Worm (Caenorhabditis elegans): ENCODE data around the gene Y57A10A.2.
"Not testable (repeated sequence)": the region's sequence is repeated elsewhere in the genome, so short reads cannot be mapped to it uniquely, and the experiment has no call there.

Gene Y57A10A.2

DNA sequence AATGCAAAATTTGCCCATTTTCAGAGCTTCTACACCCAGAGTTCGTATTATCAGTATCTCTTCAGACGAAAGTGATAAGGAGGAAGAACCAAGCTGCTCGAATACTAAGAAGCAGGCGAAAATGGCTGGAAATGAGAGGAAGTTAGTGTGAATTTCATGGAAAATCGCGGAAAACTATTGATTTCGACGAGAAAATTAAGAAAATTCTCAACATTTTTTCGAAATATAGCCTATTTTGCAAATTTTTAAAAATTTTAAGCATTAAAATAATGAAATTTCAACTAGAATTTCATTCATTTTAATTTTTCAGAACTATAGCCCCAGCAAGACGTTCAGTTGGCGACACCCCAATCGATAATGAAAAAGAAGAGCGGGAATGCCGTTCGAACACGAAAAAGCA is 3.9 kb upstream of the Y57A10A.2 start:
- TF ChIP-seq F33H1.4 (GFP tag; IDR thresholded peaks at IDR 0.05) = no peak
- TF ChIP-seq lin-40 (tag; optimal IDR thresholded peaks at IDR 0.05) = no peak
- TF ChIP-seq nfya-2 (GFP tag; IDR thresholded peaks at IDR 0.05) = no peak
- TF ChIP-seq lin-35 (GFP tag; optimal IDR thresholded peaks at IDR 0.05) = no peak
- TF ChIP-seq Y95B8A.8 (GFP tag; IDR thresholded peaks at IDR 0.05) = no peak
- TF ChIP-seq D2030.7 (GFP tag; IDR thresholded peaks at IDR 0.05) = no peak
- TF ChIP-seq ztf-18 (tag; optimal IDR thresholded peaks at IDR 0.05) = no peak
- no peak for TF ChIP-seq ets-4 (GFP tag; optimal IDR thresholded peaks at IDR 0.05)
- TF ChIP-seq nfyb-1 (GFP tag; IDR thresholded peaks at IDR 0.05) = no peak
- TF ChIP-seq ceh-58 (GFP tag; IDR thresholded peaks at IDR 0.05) = no peak
- TF ChIP-seq atf-7 (tag; optimal IDR thresholded peaks at IDR 0.05) = no peak
- TF ChIP-seq ZK185.1 (tag; optimal IDR thresholded peaks at IDR 0.05; ENCODE audit: poor library complexity, severe bottlenecking) = no peak
- no peak for TF ChIP-seq akir-1 (GFP tag; optimal IDR thresholded peaks at IDR 0.05)

- TF ChIP-seq T26A5.8 (tag; optimal IDR thresholded peaks at IDR 0.05) (no peak), F33H1.4 (GFP tag; IDR thresholded peaks at IDR 0.05) (0 out of 2 replicates have a peak, but pooled peaks have one; percentile 9), dpl-1 (GFP tag; optimal IDR thresholded peaks at IDR 0.05) (no peak), nhr-120 (GFP tag; IDR thresholded peaks at IDR 0.05) (no peak), lin-26 (GFP tag; IDR thresholded peaks at IDR 0.05) (no peak), ccch-3 (GFP tag; optimal IDR thresholded peaks at IDR 0.05) (no peak), snpc-1.3 (tag; optimal IDR thresholded peaks at IDR 0.05; ENCODE audit: insufficient read depth) (no peak), ztf-22 (GFP tag; optimal IDR thresholded peaks at IDR 0.05) (no peak), madf-6 (GFP tag; IDR thresholded peaks at IDR 0.05) (peak; percentile 38), efl-1 (GFP tag; optimal IDR thresholded peaks at IDR 0.05) (peak; percentile 10), lag-1 (GFP tag; IDR thresholded peaks at IDR 0.05) (no peak), madf-8 (GFP tag; conservative IDR thresholded peaks at IDR 0.05) (0 out of 2 replicates have a peak, but pooled peaks have one; percentile 12), Y67H2A.10 (GFP tag; conservative IDR thresholded peaks at IDR 0.05) (no peak)
Observed at ce11 chrII:12150227-12150626, 2.8 kb downstream of the Y57A10A.2 start.

- TF ChIP-seq Y79H2A.3 (GFP tag; conservative IDR thresholded peaks at IDR 0.05) (peak; percentile 65; the same call in 1 of the 2 replicates), madf-6 (GFP tag; IDR thresholded peaks at IDR 0.05) (0 out of 2 replicates have a peak, but pooled peaks have one; percentile 29)
Observed at ce11 chrII:12151640-12152039, 4.2 kb downstream of the Y57A10A.2 start, which contains the start of gene Y57A10A.4. TSS of gene Y57A10A.4 (plus strand) at chrII:12151940.

DNA sequence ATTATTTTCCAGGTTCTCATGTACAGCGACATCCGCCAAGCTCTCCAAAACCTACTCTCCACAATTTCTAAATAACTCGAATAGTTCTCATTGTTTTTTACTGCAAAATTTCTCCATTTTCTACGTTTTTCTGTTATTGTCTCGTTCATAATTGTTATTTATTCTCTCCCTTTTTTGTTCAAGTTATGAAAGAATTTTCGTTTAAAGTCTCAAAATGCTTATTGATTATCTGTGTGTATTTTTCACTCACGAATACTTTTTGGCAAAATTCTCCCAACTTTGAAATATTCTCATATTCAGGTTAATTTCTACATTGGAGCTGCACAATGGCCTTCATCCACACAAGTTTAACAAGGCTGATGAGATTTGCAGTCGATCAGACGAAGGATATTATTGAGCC is 6.8 kb downstream of the Y57A10A.2 start, which contains the start of gene Y57A10A.5:
Y57A10A.5 (plus strand) TSS at position 301 of the 400 bp plus-strand sequence.
- TF ChIP-seq ztf-22 (GFP tag; optimal IDR thresholded peaks at IDR 0.05); F22D6.2 (tag; optimal IDR thresholded peaks at IDR 0.05); Y67H2A.10 (GFP tag; conservative IDR thresholded peaks at IDR 0.05): not testable (repeated sequence)

- TF ChIP-seq hmg-1.2 (GFP tag; IDR thresholded peaks at IDR 0.05) (peak; percentile 93), tbx-9 (tag; optimal IDR thresholded peaks at IDR 0.05; ENCODE audit: borderline replicate concordance) (no peak), chd-7 (tag; optimal IDR thresholded peaks at IDR 0.05) (no peak), Y53F4B.3 (GFP tag; IDR thresholded peaks at IDR 0.05) (no peak)
Observed at ce11 chrII:12162997-12163396, 15.6 kb downstream of the Y57A10A.2 start.

Measured in whole organism, young adult.